Worm (Caenorhabditis elegans) whole organism, late embryonic: ENCODE data around the gene C05G5.5.

Experiments
- C08G9.2 ChIP-seq: sonication (generic microtip); optimal IDR thresholded peaks from 2 replicates; lab custom pipeline; 2016; ENCODE audit warnings: mild to moderate bottlenecking, missing genetic modification characterization, moderate library complexity, missing compliant biosample characterization
- C38D4.7 ChIP-seq: fragments of 200-800 bp; sonication (Bioruptor generic); optimal IDR thresholded peaks from 2 replicates; lab custom pipeline; 2018; ENCODE audit warnings: mild to moderate bottlenecking, missing genetic modification characterization, moderate library complexity, missing compliant biosample characterization
- K02D7.2 ChIP-seq: sonication (generic microtip); optimal IDR thresholded peaks from 2 replicates; lab custom pipeline; 2017; ENCODE audit warnings: mild to moderate bottlenecking, missing genetic modification characterization, missing compliant biosample characterization
- T23F11.4 ChIP-seq: fragments of 200-800 bp; sonication (Bioruptor generic); optimal IDR thresholded peaks from 2 replicates; lab custom pipeline; 2018; ENCODE audit warnings: mild to moderate bottlenecking, missing genetic modification characterization, missing compliant biosample characterization
- Y22D7AL.16 ChIP-seq: sonication (generic microtip); optimal IDR thresholded peaks from 2 replicates; lab custom pipeline; 2016; ENCODE audit warnings: missing genetic modification characterization, missing compliant biosample characterization
- ahr-1 ChIP-seq: sonication (generic microtip); optimal IDR thresholded peaks from 2 replicates; lab custom pipeline; 2016; ENCODE audit warnings: missing genetic modification characterization, missing compliant biosample characterization
- ceh-14 ChIP-seq: sonication (generic microtip); optimal IDR thresholded peaks from 2 replicates; lab custom pipeline; 2016; ENCODE audit warnings: missing genotype, missing genetic modification characterization, missing compliant biosample characterization
- ceh-18 ChIP-seq: sonication (generic microtip); optimal IDR thresholded peaks from 2 replicates; lab custom pipeline; 2016; ENCODE audit warnings: missing genetic modification characterization, missing compliant biosample characterization
- ceh-19 ChIP-seq: fragments of 200-800 bp; sonication (Bioruptor generic); optimal IDR thresholded peaks from 2 replicates; lab custom pipeline; 2018; ENCODE audit warnings: mild to moderate bottlenecking, missing genetic modification characterization, missing compliant biosample characterization
- ceh-22 ChIP-seq: sonication (generic microtip); optimal IDR thresholded peaks from 2 replicates; lab custom pipeline; 2017; ENCODE audit warnings: missing biosample characterization, missing genetic modification characterization
- ceh-24 ChIP-seq: sonication (generic microtip); optimal IDR thresholded peaks from 2 replicates; lab custom pipeline; 2016; ENCODE audit warnings: mild to moderate bottlenecking, missing genetic modification characterization, missing compliant biosample characterization
- ceh-31 ChIP-seq: sonication (generic microtip); optimal IDR thresholded peaks from 2 replicates; lab custom pipeline; 2016; ENCODE audit warnings: missing genetic modification characterization, missing compliant biosample characterization
- ceh-34 ChIP-seq: sonication (generic microtip); optimal IDR thresholded peaks from 2 replicates; lab custom pipeline; 2016; ENCODE audit warnings: mild to moderate bottlenecking, missing genetic modification characterization, missing compliant biosample characterization
- ceh-6 ChIP-seq: fragments of 200-800 bp; sonication (Bioruptor generic); optimal IDR thresholded peaks from 2 replicates; lab custom pipeline; 2018; ENCODE audit warnings: mild to moderate bottlenecking, missing genetic modification characterization, missing compliant biosample characterization
- dmd-4 ChIP-seq: sonication (generic microtip); optimal IDR thresholded peaks from 2 replicates; lab custom pipeline; 2016; ENCODE audit warnings: borderline replicate concordance, missing genetic modification characterization, missing compliant biosample characterization
- dve-1 ChIP-seq: sonication (generic microtip); optimal IDR thresholded peaks from 2 replicates; lab custom pipeline; 2017; ENCODE audit warnings: antibody characterized with exemption, mild to moderate bottlenecking, missing genetic modification characterization, missing compliant biosample characterization
- elt-4 ChIP-seq: sonication (generic microtip); optimal IDR thresholded peaks from 2 replicates; lab custom pipeline; 2016; ENCODE audit warnings: missing genetic modification characterization, missing compliant biosample characterization
- ets-4 ChIP-seq: sonication (generic microtip); optimal IDR thresholded peaks from 2 replicates; lab custom pipeline; 2016; ENCODE audit warnings: missing genetic modification characterization, missing compliant biosample characterization
- fax-1 ChIP-seq: sonication (generic microtip); optimal IDR thresholded peaks from 2 replicates; lab custom pipeline; 2016; ENCODE audit warnings: missing genotype, missing genetic modification characterization, missing compliant biosample characterization
- fkh-10 ChIP-seq: fragments of 150-350 bp; optimal IDR thresholded peaks from 2 replicates; lab custom pipeline; 2014; ENCODE audit warnings: missing biosample characterization, missing genetic modification reagents, missing genetic modification characterization
- gmeb-2 ChIP-seq: sonication (generic microtip); optimal IDR thresholded peaks from 2 replicates; lab custom pipeline; 2016; ENCODE audit warnings: missing genetic modification characterization, inconsistent platforms, missing compliant biosample characterization
- hlh-13 ChIP-seq: fragments of 200-800 bp; sonication (Bioruptor generic); optimal IDR thresholded peaks from 2 replicates; lab custom pipeline; 2018; ENCODE audit warnings: mild to moderate bottlenecking, missing genetic modification characterization, missing compliant biosample characterization
- hlh-6 ChIP-seq: sonication (generic microtip); optimal IDR thresholded peaks from 2 replicates; lab custom pipeline; 2016; ENCODE audit warnings: missing genotype, missing genetic modification characterization, missing compliant biosample characterization
- lim-6 ChIP-seq: sonication (generic microtip); optimal IDR thresholded peaks from 2 replicates; lab custom pipeline; 2016; ENCODE audit warnings: missing genetic modification characterization, missing compliant biosample characterization
- madf-2 ChIP-seq: sonication (generic microtip); optimal IDR thresholded peaks from 2 replicates; lab custom pipeline; 2017; ENCODE audit warnings: missing genetic modification characterization, missing compliant biosample characterization
- nhr-11 ChIP-seq: fragments of 150-350 bp; optimal IDR thresholded peaks from 2 replicates; lab custom pipeline; 2014; ENCODE audit warnings: missing biosample characterization, missing genetic modification characterization
- nhr-232 ChIP-seq: sonication (generic microtip); optimal IDR thresholded peaks from 2 replicates; lab custom pipeline; 2016; ENCODE audit warnings: missing genetic modification characterization, missing compliant biosample characterization
- npax-4 ChIP-seq: sonication (generic microtip); optimal IDR thresholded peaks from 2 replicates; lab custom pipeline; 2016; ENCODE audit warnings: missing genetic modification characterization, missing compliant biosample characterization
- odd-2 ChIP-seq: sonication (generic microtip); optimal IDR thresholded peaks from 2 replicates; lab custom pipeline; 2017; ENCODE audit warnings: antibody characterized with exemption, mild to moderate bottlenecking, missing genetic modification characterization, missing compliant biosample characterization
- pag-3 ChIP-seq: sonication (generic microtip); optimal IDR thresholded peaks from 2 replicates; lab custom pipeline; 2016; ENCODE audit warnings: missing compliant biosample characterization, missing genetic modification characterization, borderline replicate concordance
- pax-1 ChIP-seq: fragments of 150-350 bp; optimal IDR thresholded peaks from 2 replicates; lab custom pipeline; 2014; ENCODE audit warnings: missing biosample characterization, missing genetic modification characterization
- pha-4 ChIP-seq: fragments of 150-350 bp; optimal IDR thresholded peaks from 2 replicates; lab custom pipeline; 2018; ENCODE audit warnings: missing biosample characterization, missing genetic modification reagents, missing genetic modification characterization
- pqm-1 ChIP-seq: sonication (generic microtip); optimal IDR thresholded peaks from 2 replicates; lab custom pipeline; 2016; ENCODE audit warnings: missing genetic modification characterization, missing compliant biosample characterization
- pros-1 ChIP-seq: fragments of 150-350 bp; optimal IDR thresholded peaks from 2 replicates; lab custom pipeline; 2014; ENCODE audit warnings: missing biosample characterization, missing genetic modification reagents, missing genetic modification characterization
- ref-2 ChIP-seq: sonication (generic microtip); optimal IDR thresholded peaks from 2 replicates; lab custom pipeline; 2016; ENCODE audit warnings: missing genetic modification characterization, missing compliant biosample characterization
- sdc-2 ChIP-seq: sonication (generic microtip); optimal IDR thresholded peaks from 2 replicates; lab custom pipeline; 2016; ENCODE audit warnings: missing genotype, missing genetic modification characterization, missing compliant biosample characterization
- sox-4 ChIP-seq: sonication (generic microtip); optimal IDR thresholded peaks from 2 replicates; lab custom pipeline; 2017; ENCODE audit warnings: mild to moderate bottlenecking, missing genetic modification characterization, inconsistent platforms, missing compliant biosample characterization
- tbx-2 ChIP-seq: sonication (generic microtip); optimal IDR thresholded peaks from 2 replicates; lab custom pipeline; 2016; ENCODE audit warnings: missing genetic modification characterization, missing compliant biosample characterization
- tbx-7 ChIP-seq: sonication (generic microtip); optimal IDR thresholded peaks from 2 replicates; lab custom pipeline; 2016; ENCODE audit warnings: missing genotype, missing genetic modification characterization, missing compliant biosample characterization
- unc-42 ChIP-seq: sonication (generic microtip); optimal IDR thresholded peaks from 2 replicates; lab custom pipeline; 2016; ENCODE audit warnings: missing genotype, missing genetic modification characterization, missing compliant biosample characterization
- zip-5 ChIP-seq: sonication (generic microtip); optimal IDR thresholded peaks from 2 replicates; lab custom pipeline; 2016; ENCODE audit warnings: missing genetic modification characterization, missing compliant biosample characterization
- ztf-16 ChIP-seq: sonication (generic microtip); optimal IDR thresholded peaks from 2 replicates; lab custom pipeline; 2017; ENCODE audit warnings: missing genetic modification characterization, missing compliant biosample characterization

The C05G5.5 gene

DNA sequence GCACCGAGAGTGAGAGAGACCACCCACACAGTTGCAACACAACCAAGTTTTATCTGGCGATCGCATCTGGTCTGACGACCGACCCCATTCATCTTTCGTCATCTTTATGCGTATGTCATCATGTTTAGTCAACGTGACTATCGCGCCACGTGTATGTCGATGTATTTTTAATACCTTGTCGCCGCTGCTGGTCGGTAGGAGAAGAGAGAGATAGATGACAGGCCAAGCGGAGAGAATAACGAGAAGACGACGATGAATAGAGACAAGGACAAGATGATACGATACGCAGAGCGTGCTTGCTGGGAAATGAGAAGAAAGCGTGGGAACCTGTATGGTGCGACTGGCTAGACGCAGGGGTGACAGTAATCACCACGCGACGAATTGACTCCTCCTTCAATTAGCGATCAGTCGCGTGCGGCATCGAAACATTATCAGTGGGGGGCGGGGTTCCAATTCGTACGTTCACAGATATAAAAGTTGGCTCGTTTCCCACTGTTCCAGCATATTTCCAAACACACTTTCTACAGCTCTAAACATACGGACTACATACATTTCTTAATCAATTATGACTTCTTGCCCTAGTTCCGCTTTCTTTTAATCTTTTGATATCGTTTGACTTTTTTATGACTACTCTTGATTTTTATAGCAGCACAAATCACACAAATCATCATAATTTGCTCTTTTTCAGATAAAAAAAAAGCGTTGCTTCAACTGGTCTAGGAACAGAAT is 29.6 kb upstream of the C05G5.5 start, which contains the start of gene tatn-1 (continued):
- no peak for TF ChIP-seq pag-3 (tag; lab: Kevin White, UChicago)
- no peak for TF ChIP-seq sox-4 (tag; lab: Kevin White, UChicago)
- TF ChIP-seq ceh-34 (tag; lab: Kevin White, UChicago), result no peak
- no peak for TF ChIP-seq tbx-7 (tag; lab: Kevin White, UChicago)
- TF ChIP-seq Y22D7AL.16, result no peak
- TF ChIP-seq ceh-24, result no peak
- TF ChIP-seq T23F11.4 (GFP tag; lab: Kevin White, UChicago), result no peak
- no peak for TF ChIP-seq dmd-4 (tag; lab: Kevin White, UChicago)
- TF ChIP-seq K02D7.2 (tag; lab: Kevin White, UChicago), result no peak
- no peak for TF ChIP-seq ceh-14 (tag; lab: Kevin White, UChicago)
- no peak for TF ChIP-seq npax-4 (tag; lab: Kevin White, UChicago)
- no peak for TF ChIP-seq pax-1 (tag; lab: Kevin White, UChicago)
- TF ChIP-seq ceh-6, result no peak
- peak; percentile 20 for TF ChIP-seq tbx-2 (tag; lab: Kevin White, UChicago)
- no peak for TF ChIP-seq lim-6 (tag; lab: Kevin White, UChicago)
- no peak for TF ChIP-seq zip-5
- TF ChIP-seq ceh-18, result peak; percentile 19
- no peak for TF ChIP-seq ahr-1 (tag; lab: Kevin White, UChicago)
- no peak for TF ChIP-seq hlh-13 (GFP tag; lab: Kevin White, UChicago)
- no peak for TF ChIP-seq madf-2 (tag; lab: Kevin White, UChicago)
- TF ChIP-seq ceh-22 (tag; lab: Kevin White, UChicago), result no peak
- TF ChIP-seq hlh-6 (tag; lab: Kevin White, UChicago), result no peak
- TF ChIP-seq elt-4, result no peak
- TF ChIP-seq pros-1 (tag; lab: Kevin White, UChicago), result no peak
- TF ChIP-seq ref-2, result peak; percentile 64

DNA sequence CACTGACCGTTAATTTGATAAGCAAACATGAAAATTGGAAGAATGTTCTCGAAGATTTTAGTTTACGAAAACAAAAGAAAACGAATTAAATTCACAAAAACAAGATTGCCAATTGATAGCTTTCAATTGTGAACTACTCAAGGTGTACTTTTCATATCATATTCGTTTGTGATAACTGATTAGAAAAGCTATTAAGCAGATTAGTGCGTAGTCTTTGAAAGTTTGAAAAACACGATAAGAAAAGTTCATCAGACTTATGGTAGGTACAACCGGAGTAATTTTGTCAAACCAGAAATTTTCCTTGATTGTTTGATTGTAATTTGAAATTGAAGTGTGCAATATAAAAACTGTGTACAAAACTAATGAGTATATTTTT is 26.6 kb upstream of the C05G5.5 start:
- TF ChIP-seq ceh-19, result no peak
- TF ChIP-seq ztf-16, result no peak
- no peak for TF ChIP-seq ceh-31 (tag; lab: Kevin White, UChicago)
- TF ChIP-seq fkh-10 (GFP tag; lab: Kevin White, UChicago), result no peak
- TF ChIP-seq Y22D7AL.16, result no peak
- no peak for TF ChIP-seq pha-4 (tag; lab: Kevin White, UChicago)
- no peak for TF ChIP-seq nhr-232 (tag; lab: Kevin White, UChicago)
- no peak for TF ChIP-seq ceh-22 (tag; lab: Kevin White, UChicago)
- no peak for TF ChIP-seq tbx-7 (tag; lab: Kevin White, UChicago)
- no peak for TF ChIP-seq nhr-11 (tag; lab: Kevin White, UChicago)
- no peak for TF ChIP-seq tbx-2 (tag; lab: Kevin White, UChicago)
- TF ChIP-seq sdc-2 (tag; lab: Kevin White, UChicago), result no peak
- TF ChIP-seq ceh-14 (tag; lab: Kevin White, UChicago), result no peak
- TF ChIP-seq pax-1 (tag; lab: Kevin White, UChicago), result no peak
- TF ChIP-seq ets-4 (tag; lab: Kevin White, UChicago), result no peak
- TF ChIP-seq, all 69 proteins: peak for 0

DNA sequence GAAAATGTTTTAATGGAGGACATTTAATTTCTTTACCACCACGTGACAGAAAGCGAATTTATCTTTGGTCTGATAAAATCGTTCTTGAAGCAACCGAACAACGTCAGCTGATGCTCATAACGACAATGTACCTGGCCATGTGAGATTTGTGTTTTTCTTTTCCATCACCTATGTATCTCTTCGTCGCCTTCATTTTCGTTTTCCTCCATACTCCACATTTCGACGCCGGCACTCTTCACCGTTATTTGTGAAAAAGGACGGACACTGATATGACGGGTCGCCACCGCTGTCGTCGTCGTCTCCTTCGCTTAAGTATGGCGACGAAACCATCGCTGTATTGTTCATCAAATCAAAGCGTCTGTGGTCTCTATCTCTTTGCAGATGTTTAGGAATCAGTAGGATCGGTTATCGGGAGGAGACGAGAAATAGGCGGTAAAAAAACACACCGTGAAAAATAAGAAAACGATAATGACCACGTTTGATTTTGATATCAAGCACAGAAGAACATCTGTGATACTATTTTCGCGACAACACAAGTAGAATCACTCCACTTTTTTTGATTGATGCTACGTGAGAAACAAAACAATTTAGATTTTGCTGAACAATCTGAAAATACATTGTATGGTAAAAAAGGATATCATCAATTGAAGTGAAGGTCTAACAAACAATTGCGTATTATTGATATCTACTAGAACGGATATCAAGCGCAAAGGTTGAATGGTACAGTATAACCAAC is 26.1 kb upstream of the C05G5.5 start:
- TF ChIP-seq dve-1 (tag; lab: Kevin White, UChicago), result no peak
- no peak for TF ChIP-seq fkh-10 (GFP tag; lab: Kevin White, UChicago)
- no peak for TF ChIP-seq ahr-1 (tag; lab: Kevin White, UChicago)
- TF ChIP-seq gmeb-2 (tag; lab: Kevin White, UChicago), result no peak
- no peak for TF ChIP-seq C38D4.7 (GFP tag; lab: Kevin White, UChicago)
- TF ChIP-seq nhr-232 (tag; lab: Kevin White, UChicago), result no peak
- no peak for TF ChIP-seq ceh-34 (tag; lab: Kevin White, UChicago)
- no peak for TF ChIP-seq unc-42
- no peak for TF ChIP-seq sdc-2 (tag; lab: Kevin White, UChicago)
- TF ChIP-seq pqm-1 (tag; lab: Kevin White, UChicago), result no peak
- no peak for TF ChIP-seq fax-1 (tag; lab: Kevin White, UChicago)
- no peak for TF ChIP-seq odd-2 (tag; lab: Kevin White, UChicago)
- TF ChIP-seq ceh-6, result no peak
- TF ChIP-seq C08G9.2, result no peak
- TF ChIP-seq, all 69 proteins: peak for 0
